Worm (Caenorhabditis elegans) whole organism, L2 larva: ENCODE data around the gene W10C6.2.

Experiments used
- R02D3.7 ChIP-seq: fragments of 150-350 bp; optimal IDR thresholded peaks from 2 replicates; lab custom pipeline; 2014; ENCODE audit warnings: missing biosample characterization, missing genetic modification characterization
- blmp-1 ChIP-seq: sonication (generic microtip); optimal IDR thresholded peaks from 2 replicates; lab custom pipeline; 2017; ENCODE audit warnings: missing genetic modification characterization, mild to moderate bottlenecking, missing compliant biosample characterization, antibody characterized with exemption, moderate library complexity; ENCODE audit not compliant: insufficient read depth
- elt-1 ChIP-seq: fragments of 150-350 bp; optimal IDR thresholded peaks from 2 replicates; lab custom pipeline; 2014; ENCODE audit warnings: missing biosample characterization, missing genetic modification characterization
- elt-3 ChIP-seq: sonication (generic microtip); optimal IDR thresholded peaks from 2 replicates; lab custom pipeline; 2017; ENCODE audit warnings: missing biosample characterization, missing genetic modification characterization
- lin-13 ChIP-seq: fragments of 150-350 bp; optimal IDR thresholded peaks from 2 replicates; lab custom pipeline; 2014; ENCODE audit warnings: missing biosample characterization, missing genetic modification reagents, missing genetic modification characterization
- lin-39 ChIP-seq: fragments of 150-350 bp; optimal IDR thresholded peaks from 2 replicates; lab custom pipeline; 2014; ENCODE audit warnings: missing biosample characterization, missing genetic modification reagents, missing genetic modification characterization
- lsy-2 ChIP-seq, 2 experiments: fragments of 150-350 bp in 1 of 2; sonication (generic microtip) in 1 of 2; optimal IDR thresholded peaks; 2 replicates each; lab custom pipeline; 2014 to 2017; ENCODE audit warnings: missing biosample characterization in 2 of 2, missing genetic modification characterization in 2 of 2
- nhr-237 ChIP-seq: fragments of 150-350 bp; optimal IDR thresholded peaks from 2 replicates; lab custom pipeline; 2014; ENCODE audit warnings: missing biosample characterization, missing genetic modification characterization
- sma-9 ChIP-seq, 2 experiments: fragments of 150-350 bp in 1 of 2; sonication (generic microtip) in 1 of 2; optimal IDR thresholded peaks; 2 replicates each; lab custom pipeline; 2014 to 2016; ENCODE audit warnings: missing genetic modification characterization in 2 of 2, mild to moderate bottlenecking in 1 of 2, missing biosample characterization in 1 of 2, missing compliant biosample characterization in 1 of 2, missing genetic modification reagents in 1 of 2, moderate library complexity in 1 of 2
- snpc-4 ChIP-seq: fragments of 150-350 bp; optimal IDR thresholded peaks from 2 replicates; lab custom pipeline; 2014; ENCODE audit warnings: missing biosample characterization, missing genetic modification characterization
- unc-39 ChIP-seq: fragments of 150-350 bp; optimal IDR thresholded peaks from 2 replicates; lab custom pipeline; 2014; ENCODE audit warnings: missing biosample characterization, missing genetic modification characterization
- unc-55 ChIP-seq: fragments of 150-350 bp; sonication (generic microtip); optimal IDR thresholded peaks from 3 replicates; lab custom pipeline; 2014; ENCODE audit warnings: missing biosample characterization, missing genetic modification reagents, missing genetic modification characterization
- unc-62 ChIP-seq: fragments of 150-350 bp; optimal IDR thresholded peaks from 2 replicates; lab custom pipeline; 2014; ENCODE audit warnings: missing biosample characterization, missing genetic modification reagents, missing genetic modification characterization
- ztf-4 ChIP-seq: fragments of 150-350 bp; optimal IDR thresholded peaks from 2 replicates; lab custom pipeline; 2014; ENCODE audit warnings: missing biosample characterization, missing genetic modification characterization

DNA sequence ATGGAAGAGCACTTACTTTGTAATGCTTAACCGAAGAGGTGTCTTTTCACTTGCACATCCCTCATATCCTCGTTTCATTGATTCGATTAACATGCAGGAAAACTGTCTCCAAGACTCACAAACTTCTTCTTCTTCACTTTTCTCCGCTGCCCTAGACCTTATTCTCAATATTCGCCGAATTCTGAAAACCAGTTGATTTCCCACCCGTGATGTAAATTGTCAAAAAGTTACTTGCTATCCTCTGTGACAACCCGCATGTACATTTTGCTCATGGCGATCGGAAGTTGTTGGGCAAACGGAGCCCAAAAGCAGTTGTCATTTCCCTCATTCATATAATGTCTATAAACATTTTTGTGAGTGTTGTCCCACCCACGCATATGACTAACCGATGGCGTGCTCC lies 11.3 kb downstream of the W10C6.2 start:
- no peak for TF ChIP-seq unc-55
- TF ChIP-seq elt-3 (tag; lab: Kevin White, UChicago) = no peak
- TF ChIP-seq lsy-2 (tag; optimal IDR thresholded peaks at IDR 0.05; lab: Kevin White, UChicago) = no peak
- no peak for TF ChIP-seq ztf-4 (tag; lab: Kevin White, UChicago)
- no peak for TF ChIP-seq nhr-237 (tag; lab: Kevin White, UChicago)
- no peak for TF ChIP-seq unc-62 (GFP tag; lab: Kevin White, UChicago)
- no peak for TF ChIP-seq blmp-1 (tag; lab: Kevin White, UChicago)
- no peak for TF ChIP-seq snpc-4 (tag; lab: Kevin White, UChicago)
- TF ChIP-seq lin-13 (GFP tag; lab: Kevin White, UChicago) = no peak
- no peak for TF ChIP-seq R02D3.7 (tag; lab: Kevin White, UChicago)
- no peak for TF ChIP-seq sma-9 (GFP tag; optimal IDR thresholded peaks at IDR 0.05; lab: Kevin White, UChicago)
- no peak for TF ChIP-seq sma-9 (tag; optimal IDR thresholded peaks at IDR 0.05; lab: Kevin White, UChicago)
- TF ChIP-seq elt-1 = no peak
- TF ChIP-seq lin-39 (tag; lab: Kevin White, UChicago) = no peak
- TF ChIP-seq unc-39 (tag; lab: Kevin White, UChicago) = no peak
